Fruit fly (Drosophila melanogaster): ENCODE measurements around the gene CG33687.

dm6 chr3L:16225175-16225574 is 27.5 kb downstream of the CG33687 start:
- TF ChIP-seq CG8159 (tag; optimal IDR thresholded peaks at IDR 0.05) (no peak), CG17806 (tag; optimal IDR thresholded peaks at IDR 0.05) (no peak), CG15710 (tag; optimal IDR thresholded peaks at IDR 0.05) (no peak), D1 (tag; optimal IDR thresholded peaks at IDR 0.05) (no peak), rn (GFP tag; IDR thresholded peaks at IDR 0.05) (no peak), CG12605 (GFP tag; IDR thresholded peaks at IDR 0.05) (no peak), CG14655 (GFP tag; optimal IDR thresholded peaks at IDR 0.05) (no peak), CG4496 (GFP tag; IDR thresholded peaks at IDR 0.05) (no peak), CG32121 (GFP tag; IDR thresholded peaks at IDR 0.05) (no peak), Pif1B (GFP tag; optimal IDR thresholded peaks at IDR 0.05) (no peak), CG13204 (GFP tag; optimal IDR thresholded peaks at IDR 0.05) (no peak), gl (tag; optimal IDR thresholded peaks at IDR 0.05) (no peak), EcR (GFP tag; optimal IDR thresholded peaks at IDR 0.05) (no peak)

Data from whole organism, pupa.